Worm (Caenorhabditis elegans): ENCODE data around the gene W04G3.5.

W04G3.5 gene

ce11 chrX:11095480-11095879 is 22.0 kb downstream of the W04G3.5 start:
- TF ChIP-seq Y55F3AM.14 (GFP tag; optimal IDR thresholded peaks at IDR 0.05): peak; percentile 51
- TF ChIP-seq ZK546.5 (tag; optimal IDR thresholded peaks at IDR 0.05): no peak
- TF ChIP-seq skn-1 (tag; optimal IDR thresholded peaks at IDR 0.05): no peak
- TF ChIP-seq zag-1 (tag; optimal IDR thresholded peaks at IDR 0.05): peak; percentile 60
- peak; percentile 82 for TF ChIP-seq sma-3 (GFP tag; optimal IDR thresholded peaks at IDR 0.05)
- peak; percentile 84 for TF ChIP-seq mab-5 (tag; optimal IDR thresholded peaks at IDR 0.05)
- TF ChIP-seq unc-39 (tag; optimal IDR thresholded peaks at IDR 0.05): peak; percentile 10
- TF ChIP-seq mdl-1 (tag; optimal IDR thresholded peaks at IDR 0.05): peak in 1 of 2 experiments; percentile 86
- TF ChIP-seq sma-9 (GFP tag; optimal IDR thresholded peaks at IDR 0.05): peak; percentile 79
- TF ChIP-seq sma-9 (tag; optimal IDR thresholded peaks at IDR 0.05): no peak
- peak; percentile 24 for TF ChIP-seq ceh-82 (tag; optimal IDR thresholded peaks at IDR 0.05)
- TF ChIP-seq nhr-21 (tag; optimal IDR thresholded peaks at IDR 0.05): peak; percentile 75
- peak; percentile 85 for TF ChIP-seq nhr-129 (tag; optimal IDR thresholded peaks at IDR 0.05)
- peak; percentile 21 for TF ChIP-seq gmeb-1 (tag; optimal IDR thresholded peaks at IDR 0.05)
- peak; percentile 59 for TF ChIP-seq blmp-1 (tag; optimal IDR thresholded peaks at IDR 0.05; ENCODE audit: insufficient read depth)
- TF ChIP-seq nhr-10 (tag; optimal IDR thresholded peaks at IDR 0.05): peak; percentile 11
- peak; percentile 79 for TF ChIP-seq lin-11 (tag; optimal IDR thresholded peaks at IDR 0.05)
- TF ChIP-seq snpc-4 (tag; optimal IDR thresholded peaks at IDR 0.05): no peak
- TF ChIP-seq fos-1 (tag; optimal IDR thresholded peaks at IDR 0.05): peak; percentile 77
- TF ChIP-seq aly-2 (tag; optimal IDR thresholded peaks at IDR 0.05): no peak
- TF ChIP-seq lsy-2 (tag; optimal IDR thresholded peaks at IDR 0.05): peak in 1 of 2 experiments; percentile 76
- TF ChIP-seq peb-1 (tag; optimal IDR thresholded peaks at IDR 0.05): no peak
- peak; percentile 58 for TF ChIP-seq sem-4 (tag; optimal IDR thresholded peaks at IDR 0.05)
- peak; percentile 72 for TF ChIP-seq F13H6.1 (tag; optimal IDR thresholded peaks at IDR 0.05)
- TF ChIP-seq egl-27 (tag; optimal IDR thresholded peaks at IDR 0.05): peak; percentile 71
- no peak for TF ChIP-seq nhr-11 (tag; optimal IDR thresholded peaks at IDR 0.05)
- TF ChIP-seq dmd-4 (tag; optimal IDR thresholded peaks at IDR 0.05): peak; percentile 13
- TF ChIP-seq ztf-11 (tag; optimal IDR thresholded peaks at IDR 0.05): no peak
- peak; percentile 60 for TF ChIP-seq C34F6.9 (tag; optimal IDR thresholded peaks at IDR 0.05)
- TF ChIP-seq nhr-237 (tag; optimal IDR thresholded peaks at IDR 0.05): peak; percentile 34
- TF ChIP-seq lin-13 (GFP tag; optimal IDR thresholded peaks at IDR 0.05): peak; percentile 80
- TF ChIP-seq unc-55 (GFP tag; optimal IDR thresholded peaks at IDR 0.05): peak; percentile 86
- peak; percentile 60 for TF ChIP-seq nhr-6 (tag; optimal IDR thresholded peaks at IDR 0.05)
- peak; percentile 79 for TF ChIP-seq crh-2 (tag; optimal IDR thresholded peaks at IDR 0.05)

ce11 chrX:11097343-11097742 is 23.9 kb downstream of the W04G3.5 start:
- no peak for TF ChIP-seq mbf-1 (tag; optimal IDR thresholded peaks at IDR 0.05)
- TF ChIP-seq ceh-16 (tag; optimal IDR thresholded peaks at IDR 0.05): no peak
- no peak for TF ChIP-seq mdl-1 (tag; optimal IDR thresholded peaks at IDR 0.05)
- no peak for TF ChIP-seq ztf-11 (tag; optimal IDR thresholded peaks at IDR 0.05)
- no peak for TF ChIP-seq egl-27 (tag; optimal IDR thresholded peaks at IDR 0.05)
- no peak for TF ChIP-seq fos-1 (tag; optimal IDR thresholded peaks at IDR 0.05)
- TF ChIP-seq R02D3.7 (tag; optimal IDR thresholded peaks at IDR 0.05): no peak
- no peak for TF ChIP-seq nhr-6 (tag; optimal IDR thresholded peaks at IDR 0.05)
- no peak for TF ChIP-seq sma-9 (GFP tag; optimal IDR thresholded peaks at IDR 0.05)
- TF ChIP-seq sma-9 (tag; optimal IDR thresholded peaks at IDR 0.05): no peak
- no peak for TF ChIP-seq ama-1 (optimal IDR thresholded peaks at IDR 0.05)
- no peak for TF ChIP-seq lin-11 (tag; optimal IDR thresholded peaks at IDR 0.05)
- no peak for TF ChIP-seq unc-39 (tag; optimal IDR thresholded peaks at IDR 0.05)
- no peak for TF ChIP-seq zag-1 (tag; optimal IDR thresholded peaks at IDR 0.05)
- no peak for TF ChIP-seq unc-62 (GFP tag; optimal IDR thresholded peaks at IDR 0.05)
- TF ChIP-seq elt-1 (tag; optimal IDR thresholded peaks at IDR 0.05): no peak
- no peak for TF ChIP-seq crh-2 (tag; optimal IDR thresholded peaks at IDR 0.05)
- no peak for TF ChIP-seq ZK546.5 (tag; optimal IDR thresholded peaks at IDR 0.05)
- no peak for TF ChIP-seq elt-3 (tag; optimal IDR thresholded peaks at IDR 0.05)
- no peak for TF ChIP-seq nhr-129 (tag; optimal IDR thresholded peaks at IDR 0.05)

- TF ChIP-seq elt-3 (tag; optimal IDR thresholded peaks at IDR 0.05) (no peak), mdl-1 (tag; optimal IDR thresholded peaks at IDR 0.05) (no peak), peb-1 (tag; optimal IDR thresholded peaks at IDR 0.05) (no peak), unc-55 (GFP tag; optimal IDR thresholded peaks at IDR 0.05) (no peak), snpc-4 (tag; optimal IDR thresholded peaks at IDR 0.05) (no peak), lin-39 (tag; optimal IDR thresholded peaks at IDR 0.05) (no peak), nhr-237 (tag; optimal IDR thresholded peaks at IDR 0.05) (no peak)
Measured at ce11 chrX:11098086-11098485, 24.6 kb downstream of the W04G3.5 start, which contains the start of gene W02H3.3. W02H3.3 (minus strand) TSS chrX:11098186.
